Worm (Caenorhabditis elegans) whole organism, L4 larva: ENCODE data around the gene R01B10.3.
A peak's percentile ranks its signal among the peaks of the same experiment; 100 is the strongest.

Experiments
- D1046.2 ChIP-seq: fragments of 200-800 bp; sonication (Bioruptor generic); IDR thresholded peaks from 2 replicates; pipeline ENCODE4 v1.3.6; 2022; ENCODE audit warnings: missing genetic modification characterization, missing compliant biosample characterization
- F10B5.3 ChIP-seq: sonication (generic microtip); optimal IDR thresholded peaks from 2 replicates; lab custom pipeline; 2016; ENCODE audit warnings: mild to moderate bottlenecking, missing genetic modification characterization, missing compliant biosample characterization
- F37D6.2 ChIP-seq: sonication (generic microtip); optimal IDR thresholded peaks from 2 replicates; lab custom pipeline; 2016; ENCODE audit warnings: mild to moderate bottlenecking, missing genetic modification characterization, missing compliant biosample characterization
- R02D3.7 ChIP-seq: fragments of 150-350 bp; sonication (generic microtip); optimal IDR thresholded peaks from 3 replicates; lab custom pipeline; 2014; ENCODE audit warnings: missing biosample characterization, missing genetic modification characterization
- T20F7.1 ChIP-seq: fragments of 200-800 bp; sonication (Bioruptor generic); optimal IDR thresholded peaks from 2 replicates; lab custom pipeline; 2018; ENCODE audit warnings: mild to moderate bottlenecking, missing genetic modification characterization, missing compliant biosample characterization
- Y48G9A.11 ChIP-seq: fragments of 200-800 bp; sonication (Bioruptor generic); IDR thresholded peaks from 2 replicates; pipeline ENCODE4 v1.3.6; 2022; ENCODE audit warnings: missing genetic modification reagents, missing genetic modification characterization, missing compliant biosample characterization
- ZK337.2 ChIP-seq: fragments of 200-800 bp; sonication (Bioruptor generic); IDR thresholded peaks from 2 replicates; pipeline ENCODE4 v1.3.6; 2022; ENCODE audit warnings: missing genetic modification reagents, missing genetic modification characterization, missing compliant biosample characterization
- ZK546.5 ChIP-seq, 2 experiments: sonication (generic microtip); optimal IDR thresholded peaks; 2 replicates each; lab custom pipeline; 2017; ENCODE audit warnings: missing biosample characterization in 2 of 2, missing genetic modification characterization in 2 of 2
- aha-1 ChIP-seq: fragments of 150-350 bp; peaks from one replicate; lab custom pipeline; 2014; ENCODE audit warnings: missing biosample characterization, missing genetic modification characterization
- aly-2 ChIP-seq: sonication (generic microtip); optimal IDR thresholded peaks from 2 replicates; lab custom pipeline; 2018; ENCODE audit warnings: missing biosample characterization, missing genetic modification characterization
- ama-1 ChIP-seq: fragments of 150-350 bp; optimal IDR thresholded peaks from 2 replicates; lab custom pipeline; 2014; ENCODE audit warnings: inconsistent platforms, mixed read lengths
- arid-1 ChIP-seq: fragments of 200-800 bp; sonication (Bioruptor generic); conservative IDR thresholded peaks from 2 replicates; pipeline ENCODE4 v1.3.6; 2022; ENCODE audit warnings: missing genetic modification reagents, missing genetic modification characterization, missing compliant biosample characterization
- ceh-20 ChIP-seq: fragments of 200-800 bp; sonication (Bioruptor generic); IDR thresholded peaks from 2 replicates; pipeline ENCODE4 v1.3.6; 2022; ENCODE audit warnings: missing genetic modification reagents, missing genetic modification characterization, missing compliant biosample characterization
- ceh-28 ChIP-seq: fragments of 150-350 bp; optimal IDR thresholded peaks from 2 replicates; lab custom pipeline; 2014; ENCODE audit warnings: missing biosample characterization, missing genetic modification reagents, missing genetic modification characterization
- ceh-44 ChIP-seq: fragments of 200-800 bp; sonication (Bioruptor generic); IDR thresholded peaks from 2 replicates; pipeline ENCODE4 v1.3.6; 2022; ENCODE audit warnings: missing genetic modification reagents, missing genetic modification characterization, missing compliant biosample characterization
- ceh-82 ChIP-seq: sonication (generic microtip); optimal IDR thresholded peaks from 2 replicates; lab custom pipeline; 2017; ENCODE audit warnings: missing biosample characterization, missing genetic modification characterization
- ces-1 ChIP-seq: fragments of 150-350 bp; sonication (generic microtip); optimal IDR thresholded peaks from 4 replicates; lab custom pipeline; 2014; ENCODE audit warnings: missing biosample characterization, missing genetic modification reagents, missing genetic modification characterization
- cey-2 ChIP-seq: sonication (generic microtip); optimal IDR thresholded peaks from 3 replicates; lab custom pipeline; 2017; ENCODE audit warnings: missing genetic modification characterization, mild to moderate bottlenecking, missing compliant biosample characterization, antibody characterized with exemption, borderline replicate concordance; ENCODE audit not compliant: insufficient read depth
- daf-12 ChIP-seq: fragments of 150-350 bp; optimal IDR thresholded peaks from 2 replicates; lab custom pipeline; 2014; ENCODE audit warnings: missing biosample characterization, missing genetic modification reagents, missing genetic modification characterization
- daf-16 ChIP-seq, 3 experiments: sonication (generic microtip); optimal IDR thresholded peaks; 2 replicates each; lab custom pipeline; 2016 to 2017; ENCODE audit warnings: missing genetic modification characterization in 3 of 3, missing genetic modification reagents in 3 of 3, mild to moderate bottlenecking in 2 of 3, missing compliant biosample characterization in 2 of 3, missing biosample characterization in 1 of 3, moderate library complexity in 1 of 3
- dmd-9 ChIP-seq: fragments of 200-800 bp; sonication (Bioruptor generic); IDR thresholded peaks from 2 replicates; pipeline ENCODE4 v1.3.6; 2022; ENCODE audit warnings: missing genetic modification reagents, missing genetic modification characterization, missing compliant biosample characterization
- dpl-1 ChIP-seq: fragments of 150-350 bp; optimal IDR thresholded peaks from 2 replicates; lab custom pipeline; 2014; ENCODE audit warnings: missing biosample characterization, missing genetic modification reagents, missing genetic modification characterization
- fkh-10 ChIP-seq: fragments of 150-350 bp; optimal IDR thresholded peaks from 2 replicates; lab custom pipeline; 2014; ENCODE audit warnings: missing biosample characterization, missing genetic modification reagents, missing genetic modification characterization
- hlh-11 ChIP-seq: fragments of 200-800 bp; sonication (Bioruptor generic); optimal IDR thresholded peaks from 2 replicates; lab custom pipeline; 2018; ENCODE audit warnings: mild to moderate bottlenecking, missing genetic modification characterization, missing compliant biosample characterization
- hlh-30 ChIP-seq: sonication (generic microtip); optimal IDR thresholded peaks from 2 replicates; lab custom pipeline; 2017; ENCODE audit warnings: antibody characterized with exemption, mild to moderate bottlenecking, missing genetic modification characterization, missing compliant biosample characterization; ENCODE audit not compliant: insufficient read depth
- lin-15B ChIP-seq: fragments of 150-350 bp; sonication (generic microtip); optimal IDR thresholded peaks from 3 replicates; lab custom pipeline; 2014; ENCODE audit warnings: missing biosample characterization, missing genetic modification characterization
- lin-29 ChIP-seq: fragments of 200-800 bp; sonication (Bioruptor generic); IDR thresholded peaks from 2 replicates; pipeline ENCODE4 v1.3.6; 2022; ENCODE audit warnings: missing genetic modification reagents, missing genetic modification characterization, missing compliant biosample characterization
- lin-38 ChIP-seq: fragments of 200-800 bp; sonication (Bioruptor generic); IDR thresholded peaks from 2 replicates; pipeline ENCODE4 v1.3.6; 2022; ENCODE audit warnings: missing genetic modification reagents, missing genetic modification characterization, missing compliant biosample characterization
- lin-39 ChIP-seq: fragments of 150-350 bp; optimal IDR thresholded peaks from 2 replicates; lab custom pipeline; 2014; ENCODE audit warnings: missing biosample characterization, missing genetic modification reagents, missing genetic modification characterization
- madf-9 ChIP-seq: fragments of 200-800 bp; sonication (Bioruptor generic); conservative IDR thresholded peaks from 2 replicates; pipeline ENCODE4 v1.3.6; 2022; ENCODE audit warnings: missing genetic modification reagents, missing genetic modification characterization, missing compliant biosample characterization
- mep-1 ChIP-seq: fragments of 150-350 bp; sonication (generic microtip); optimal IDR thresholded peaks from 3 replicates; lab custom pipeline; 2014; ENCODE audit warnings: missing biosample characterization, missing genetic modification characterization
- mxl-2 ChIP-seq: fragments of 200-800 bp; sonication (Bioruptor generic); conservative IDR thresholded peaks from 2 replicates; pipeline ENCODE4 v1.3.6; 2022; ENCODE audit warnings: missing genetic modification reagents, missing genetic modification characterization, missing compliant biosample characterization
- nhr-10 ChIP-seq: fragments of 150-350 bp; optimal IDR thresholded peaks from 2 replicates; lab custom pipeline; 2014; ENCODE audit warnings: missing biosample characterization, missing genetic modification characterization
- nhr-11 ChIP-seq: fragments of 150-350 bp; optimal IDR thresholded peaks from 2 replicates; lab custom pipeline; 2014; ENCODE audit warnings: missing biosample characterization, missing genetic modification characterization
- nhr-237 ChIP-seq: sonication (generic microtip); optimal IDR thresholded peaks from 2 replicates; lab custom pipeline; 2017; ENCODE audit warnings: missing biosample characterization, missing genetic modification characterization
- nhr-41 ChIP-seq: fragments of 200-800 bp; sonication (Bioruptor generic); IDR thresholded peaks from 2 replicates; pipeline ENCODE4 v1.3.6; 2022; ENCODE audit warnings: missing genetic modification reagents, missing genetic modification characterization, missing compliant biosample characterization
- nhr-42 ChIP-seq: fragments of 200-800 bp; sonication (Bioruptor generic); IDR thresholded peaks from 2 replicates; pipeline ENCODE4 v1.3.6; 2022; ENCODE audit warnings: missing genetic modification characterization, missing compliant biosample characterization
- nhr-48 ChIP-seq: sonication (generic microtip); optimal IDR thresholded peaks from 2 replicates; lab custom pipeline; 2016; ENCODE audit warnings: mild to moderate bottlenecking, missing genetic modification characterization, missing compliant biosample characterization
- nhr-77 ChIP-seq: fragments of 150-350 bp; optimal IDR thresholded peaks from 2 replicates; lab custom pipeline; 2014; ENCODE audit warnings: missing biosample characterization, missing genetic modification characterization
- pqm-1 ChIP-seq: sonication (generic microtip); optimal IDR thresholded peaks from 2 replicates; lab custom pipeline; 2017; ENCODE audit warnings: missing biosample characterization, missing genetic modification characterization
- saeg-2 ChIP-seq: fragments of 200-800 bp; sonication (Bioruptor generic); IDR thresholded peaks from 2 replicates; pipeline ENCODE4 v1.3.6; 2022; ENCODE audit warnings: missing genetic modification reagents, missing genetic modification characterization, missing compliant biosample characterization
- snpc-1.2 ChIP-seq: fragments of 200-800 bp; sonication (Bioruptor generic); IDR thresholded peaks from 2 replicates; pipeline ENCODE4 v1.3.6; 2022; ENCODE audit warnings: missing genetic modification reagents, missing genetic modification characterization, missing compliant biosample characterization
- snpc-4 ChIP-seq: fragments of 150-350 bp; optimal IDR thresholded peaks from 2 replicates; lab custom pipeline; 2014; ENCODE audit warnings: missing biosample characterization, missing genetic modification characterization
- spr-1 ChIP-seq: sonication (generic microtip); optimal IDR thresholded peaks from 2 replicates; lab custom pipeline; 2016; ENCODE audit warnings: mild to moderate bottlenecking, missing genetic modification characterization, missing compliant biosample characterization
- spr-3 ChIP-seq: fragments of 200-800 bp; sonication (Bioruptor generic); optimal IDR thresholded peaks from 2 replicates; lab custom pipeline; 2018; ENCODE audit warnings: mild to moderate bottlenecking, missing genetic modification characterization, missing compliant biosample characterization
- tag-97 ChIP-seq: fragments of 200-800 bp; sonication (Bioruptor generic); IDR thresholded peaks from 2 replicates; pipeline ENCODE4 v1.3.6; 2022; ENCODE audit warnings: missing genetic modification characterization, missing compliant biosample characterization
- tra-1 ChIP-seq: fragments of 200-800 bp; sonication (Bioruptor generic); IDR thresholded peaks from 2 replicates; pipeline ENCODE4 v1.3.6; 2022; ENCODE audit warnings: missing genetic modification reagents, missing genetic modification characterization, missing compliant biosample characterization
- unc-130 ChIP-seq: sonication (generic microtip); optimal IDR thresholded peaks from 2 replicates; lab custom pipeline; 2016; ENCODE audit warnings: missing genetic modification reagents, missing genetic modification characterization, missing compliant biosample characterization
- unc-39 ChIP-seq: sonication (generic microtip); optimal IDR thresholded peaks from 2 replicates; lab custom pipeline; 2017; ENCODE audit warnings: missing biosample characterization, missing genetic modification characterization
- zip-11 ChIP-seq: fragments of 200-800 bp; sonication (Bioruptor generic); IDR thresholded peaks from 2 replicates; pipeline ENCODE4 v1.3.6; 2022; ENCODE audit warnings: missing genetic modification characterization, missing compliant biosample characterization
- ztf-11 ChIP-seq: fragments of 150-350 bp; optimal IDR thresholded peaks from 2 replicates; lab custom pipeline; 2014; ENCODE audit warnings: missing biosample characterization, missing genetic modification characterization
- ztf-7 ChIP-seq: fragments of 150-350 bp; optimal IDR thresholded peaks from 2 replicates; lab custom pipeline; 2014; ENCODE audit warnings: missing biosample characterization, missing genetic modification characterization

The R01B10.3 gene

ce11 chrV:6000368-6000802 lies 44.5 kb downstream of the R01B10.3 start:
- TF ChIP-seq ceh-20: peak; percentile 92
- TF ChIP-seq ces-1 (GFP tag; lab: Kevin White, UChicago): no peak
- peak; percentile 71 for TF ChIP-seq lin-38 (GFP tag; lab: Robert Waterston, UW)
- peak; percentile 71; the same call in 1 of the 2 replicates for TF ChIP-seq mxl-2 (GFP tag; lab: Robert Waterston, UW)
- TF ChIP-seq F37D6.2 (tag; lab: Kevin White, UChicago): peak; percentile 42
- peak; percentile 67 for TF ChIP-seq dpl-1 (GFP tag; lab: Kevin White, UChicago)
- no peak for TF ChIP-seq ZK337.2 (GFP tag; lab: Robert Waterston, UW)
- peak; percentile 91 for TF ChIP-seq spr-1 (tag; lab: Kevin White, UChicago)
- no peak for TF ChIP-seq zip-11 (GFP tag; lab: Robert Waterston, UW)
- peak; percentile 92 for TF ChIP-seq nhr-11
- TF ChIP-seq lin-15B (tag; lab: Kevin White, UChicago): no peak
- TF ChIP-seq tra-1 (GFP tag; lab: Robert Waterston, UW): peak; percentile 94
- TF ChIP-seq spr-3 (GFP tag; lab: Kevin White, UChicago): peak; percentile 66
- peak; percentile 51 for TF ChIP-seq F10B5.3 (tag; lab: Kevin White, UChicago)
- peak; percentile 85 for TF ChIP-seq saeg-2 (GFP tag; lab: Robert Waterston, UW)
- peak; percentile 4 for TF ChIP-seq ceh-28 (tag; lab: Kevin White, UChicago)
- TF ChIP-seq nhr-41 (GFP tag; lab: Robert Waterston, UW): peak; percentile 79; the same call in 1 of the 2 replicates
- TF ChIP-seq nhr-237 (tag; lab: Kevin White, UChicago): no peak
- TF ChIP-seq unc-39 (tag; lab: Kevin White, UChicago): no peak
- no peak for TF ChIP-seq lin-39 (tag; lab: Kevin White, UChicago)
- TF ChIP-seq cey-2: no peak
- 0 out of 2 replicates have a peak, but pooled peaks have one; percentile 18 for TF ChIP-seq D1046.2 (GFP tag; lab: Robert Waterston, UW)
- TF ChIP-seq R02D3.7: no peak
- no peak for TF ChIP-seq ZK546.5 (tag; optimal IDR thresholded peaks at IDR 0.05; lab: Kevin White, UChicago)
- peak; percentile 98 for TF ChIP-seq nhr-48 (tag; lab: Kevin White, UChicago)
- TF ChIP-seq Y48G9A.11 (GFP tag; lab: Robert Waterston, UW): no peak
- TF ChIP-seq aha-1 (tag; lab: Kevin White, UChicago): peak; percentile 95
- TF ChIP-seq ceh-82: no peak
- no peak for TF ChIP-seq ztf-11 (tag; lab: Kevin White, UChicago)
- no peak for TF ChIP-seq aly-2 (tag; lab: Kevin White, UChicago)
- peak; percentile 62 for TF ChIP-seq pqm-1
- TF ChIP-seq arid-1 (GFP tag; lab: Robert Waterston, UW): peak; percentile 78
- no peak for TF ChIP-seq snpc-1.2 (GFP tag; lab: Robert Waterston, UW)
- peak; percentile 64; the same call in 1 of the 2 replicates for TF ChIP-seq dmd-9 (GFP tag; lab: Robert Waterston, UW)
- peak; percentile 91 for TF ChIP-seq nhr-42 (GFP tag; lab: Robert Waterston, UW)
- no peak for TF ChIP-seq lin-29 (GFP tag; lab: Robert Waterston, UW)
- peak; percentile 57 for TF ChIP-seq madf-9 (GFP tag; lab: Robert Waterston, UW)
- TF ChIP-seq T20F7.1: peak; percentile 89
- peak; percentile 59 to 89 for TF ChIP-seq daf-16 (GFP tag; optimal IDR thresholded peaks at IDR 0.05; lab: Kevin White, UChicago)
- TF ChIP-seq daf-16 (tag; optimal IDR thresholded peaks at IDR 0.05; lab: Kevin White, UChicago): peak; percentile 98
- TF ChIP-seq snpc-4 (tag; lab: Kevin White, UChicago): no peak
- TF ChIP-seq unc-130 (GFP tag; lab: Kevin White, UChicago): no peak
- peak; percentile 86 for TF ChIP-seq nhr-77
- peak; percentile 97 for TF ChIP-seq nhr-10 (tag; lab: Kevin White, UChicago)
- peak; percentile 97 for TF ChIP-seq hlh-30 (tag; lab: Kevin White, UChicago)
- TF ChIP-seq daf-12 (tag; lab: Kevin White, UChicago): no peak
- peak; percentile 93 for TF ChIP-seq mep-1 (tag; lab: Kevin White, UChicago)
- TF ChIP-seq ama-1 (lab: Kevin White, UChicago): peak; percentile 36
- TF ChIP-seq ceh-44 (GFP tag; lab: Robert Waterston, UW): no peak
- no peak for TF ChIP-seq tag-97 (GFP tag; lab: Robert Waterston, UW)
- TF ChIP-seq ztf-7 (tag; lab: Kevin White, UChicago): peak; percentile 86
- peak; percentile 100 for TF ChIP-seq hlh-11 (tag; lab: Kevin White, UChicago)
- TF ChIP-seq fkh-10 (GFP tag; lab: Kevin White, UChicago): peak; percentile 80
